Fruit fly (Drosophila melanogaster): Measurements from ENCODE around the gene CG15721.

Gene CG15721

DNA sequence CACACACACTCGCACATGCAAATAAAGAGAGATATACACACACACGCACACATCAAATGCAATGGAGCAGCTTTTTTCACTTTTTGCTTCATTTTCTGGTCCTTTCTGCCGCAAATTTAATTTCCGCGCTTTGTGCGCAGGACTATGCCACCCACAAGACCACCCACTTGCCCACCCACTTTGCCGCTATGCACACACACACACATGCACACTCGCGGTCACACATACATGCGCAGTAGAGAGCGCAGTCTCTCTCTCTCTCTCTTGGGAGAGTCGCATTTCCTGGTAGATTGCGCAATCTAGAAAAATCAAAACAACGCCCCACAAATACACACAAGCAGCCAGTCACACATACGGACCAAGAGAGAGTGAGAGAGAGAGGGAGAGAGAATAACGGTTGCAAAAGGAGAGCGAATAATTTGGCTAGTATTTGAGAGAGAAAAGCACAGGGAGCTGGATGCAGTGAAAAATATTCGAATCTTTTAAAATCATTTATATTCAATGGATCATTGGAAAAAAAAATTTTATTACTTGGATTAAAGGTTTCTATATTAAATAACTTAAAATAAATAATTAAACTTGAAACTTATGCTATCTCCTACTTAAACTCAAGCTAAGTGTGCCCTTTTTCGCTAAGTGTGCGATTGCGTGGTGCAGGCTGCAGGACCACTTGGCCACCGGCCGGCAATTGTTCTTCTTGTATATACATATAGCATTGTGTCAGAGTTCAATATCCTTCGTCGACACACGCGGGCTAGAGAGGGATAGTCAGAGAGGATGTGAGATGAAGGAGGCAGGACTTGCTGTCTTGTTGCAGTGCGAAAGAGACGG, 44.9 kb upstream of the CG15721 start (continued):
- peak; percentile 37 for TF ChIP-seq caup (GFP tag; optimal IDR thresholded peaks at IDR 0.05; ENCODE audit: severe bottlenecking)
- peak; percentile 49 for TF ChIP-seq Sox102F (GFP tag; optimal IDR thresholded peaks at IDR 0.05)
- peak; percentile 54 for TF ChIP-seq Sox100B (GFP tag; optimal IDR thresholded peaks at IDR 0.05)
- TF ChIP-seq Jarid2 (GFP tag; optimal IDR thresholded peaks at IDR 0.05) = no peak
- TF ChIP-seq Doc2 (GFP tag; IDR thresholded peaks at IDR 0.05) = no peak
- TF ChIP-seq lola (GFP tag; optimal IDR thresholded peaks at IDR 0.05) = peak in 1 of 3 experiments; percentile 38
- no peak for TF ChIP-seq sc (optimal IDR thresholded peaks at IDR 0.05)
- TF ChIP-seq sc (GFP tag; optimal IDR thresholded peaks at IDR 0.05) = peak; percentile 40
- TF ChIP-seq cg (GFP tag; optimal IDR thresholded peaks at IDR 0.05) = peak; percentile 80
- TF ChIP-seq Dad (GFP tag; optimal IDR thresholded peaks at IDR 0.05) = no peak
- TF ChIP-seq CG34422 (GFP tag; IDR thresholded peaks at IDR 0.05) = peak; percentile 69
- TF ChIP-seq dmrt11E (tag; optimal IDR thresholded peaks at IDR 0.05) = peak; percentile 59
- peak; percentile 32 for TF ChIP-seq CG30020 (tag; optimal IDR thresholded peaks at IDR 0.05)
- peak; percentile 69 for TF ChIP-seq CG12391 (tag; optimal IDR thresholded peaks at IDR 0.05)
- peak; percentile 59 for TF ChIP-seq CG13424 (tag; optimal IDR thresholded peaks at IDR 0.05)

DNA sequence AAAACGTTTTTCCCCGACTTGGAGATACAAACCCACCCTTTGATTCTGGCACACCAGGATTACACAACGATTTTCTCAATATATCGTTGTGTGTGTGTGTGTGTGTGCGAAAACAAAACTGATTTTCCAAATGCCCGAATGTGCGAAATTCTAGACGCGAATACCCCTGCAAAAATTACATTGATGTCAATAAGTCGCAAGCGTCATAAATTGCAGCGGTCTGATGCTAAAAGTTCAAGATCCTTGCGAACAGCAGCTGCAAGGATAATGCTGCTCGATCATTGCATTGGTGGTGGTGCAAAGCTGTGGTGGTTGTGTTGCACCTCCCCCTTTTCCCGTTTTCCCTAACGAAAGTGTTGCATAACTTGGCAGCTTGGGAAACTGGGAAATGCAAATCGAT, 42.9 kb upstream of the CG15721 start:
- TF ChIP-seq cg (GFP tag; optimal IDR thresholded peaks at IDR 0.05) (peak; percentile 13), Ets65A (GFP tag) (peak; percentile 75), CG7786 (GFP tag; optimal IDR thresholded peaks at IDR 0.05) (no peak), Atf6 (GFP tag; IDR thresholded peaks at IDR 0.05) (no peak), CG17361 (GFP tag; IDR thresholded peaks at IDR 0.05) (no peak), pros (GFP tag; optimal IDR thresholded peaks at IDR 0.05) (peak; percentile 82), Hsf (GFP tag; optimal IDR thresholded peaks at IDR 0.05) (no peak), H2.0 (GFP tag; IDR thresholded peaks at IDR 0.05) (no peak), crp (GFP tag; optimal IDR thresholded peaks at IDR 0.05) (no peak), nerfin-1 (tag; optimal IDR thresholded peaks at IDR 0.05) (peak; percentile 54), tna (GFP tag; IDR thresholded peaks at IDR 0.05; ENCODE audit: partially characterized antibody) (no peak), eve (GFP tag; optimal IDR thresholded peaks at IDR 0.05) (no peak), CG10959 (GFP tag; IDR thresholded peaks at IDR 0.05) (no peak), phol (tag; optimal IDR thresholded peaks at IDR 0.05) (no peak), ci (GFP tag; IDR thresholded peaks at IDR 0.05) (no peak)

DNA sequence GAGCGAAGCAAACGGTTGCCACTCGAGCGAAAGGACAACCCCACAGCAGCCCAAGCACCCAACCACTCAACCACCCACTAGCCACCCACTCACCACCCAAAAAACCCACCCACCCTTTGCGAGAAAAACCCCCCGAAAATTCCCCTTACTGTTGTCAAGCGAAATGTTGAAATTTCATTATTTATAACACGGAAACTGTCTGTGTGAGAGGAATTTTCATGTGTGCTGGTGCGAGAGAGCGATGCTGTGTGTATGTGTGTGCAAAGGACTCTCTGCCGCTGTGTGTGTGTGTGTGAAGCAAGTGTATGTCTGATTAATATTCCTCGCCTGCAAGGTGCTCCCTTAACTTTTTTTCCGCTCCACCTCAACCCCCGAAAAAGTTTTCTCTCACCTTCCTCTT, 40.7 kb upstream of the CG15721 start:
- TF ChIP-seq CG16813 (GFP tag; IDR thresholded peaks at IDR 0.05; ENCODE audit: partially characterized antibody) = no peak
- no peak for TF ChIP-seq Fer2 (tag; optimal IDR thresholded peaks at IDR 0.05)
- TF ChIP-seq chinmo (GFP tag; IDR thresholded peaks at IDR 0.05; ENCODE audit: partially characterized antibody) = 0 out of 4 replicates have a peak, but pooled peaks have one; percentile 48
- TF ChIP-seq CG10267 (tag; optimal IDR thresholded peaks at IDR 0.05) = no peak
- no peak for TF ChIP-seq CG7556 (GFP tag; optimal IDR thresholded peaks at IDR 0.05)
- no peak for TF ChIP-seq CG1529 (GFP tag; optimal IDR thresholded peaks at IDR 0.05)
- no peak for TF ChIP-seq Xrp1 (GFP tag; IDR thresholded peaks at IDR 0.05)
- no peak for TF ChIP-seq ssp (GFP tag; IDR thresholded peaks at IDR 0.05)
- TF ChIP-seq CG14965 (GFP tag; optimal IDR thresholded peaks at IDR 0.05; ENCODE audit: borderline replicate concordance) = no peak
- TF ChIP-seq tup (GFP tag; optimal IDR thresholded peaks at IDR 0.05) = no peak
- no peak for TF ChIP-seq H2.0 (GFP tag; IDR thresholded peaks at IDR 0.05)
- peak; percentile 55 for TF ChIP-seq nerfin-1 (tag; optimal IDR thresholded peaks at IDR 0.05)
- no peak for TF ChIP-seq CG1832 (GFP tag; optimal IDR thresholded peaks at IDR 0.05)
- TF ChIP-seq CG9817 (tag; optimal IDR thresholded peaks at IDR 0.05) = no peak
- TF ChIP-seq CG6254 (GFP tag; optimal IDR thresholded peaks at IDR 0.05) = no peak
- no peak for TF ChIP-seq Bgb (GFP tag; IDR thresholded peaks at IDR 0.05; ENCODE audit: partially characterized antibody)
- no peak for TF ChIP-seq slp2 (GFP tag; optimal IDR thresholded peaks at IDR 0.05)
- TF ChIP-seq fd102C (GFP tag; optimal IDR thresholded peaks at IDR 0.05) = no peak
- TF ChIP-seq CkIIα-i1 (GFP tag; IDR thresholded peaks at IDR 0.05) = no peak
- peak; percentile 36; the same call in 1 of the 2 replicates for TF ChIP-seq seq (GFP tag; IDR thresholded peaks at IDR 0.05)
